Fruit fly (Drosophila melanogaster): ENCODE measurements around the gene Usp39.

Usp39 gene

DNA sequence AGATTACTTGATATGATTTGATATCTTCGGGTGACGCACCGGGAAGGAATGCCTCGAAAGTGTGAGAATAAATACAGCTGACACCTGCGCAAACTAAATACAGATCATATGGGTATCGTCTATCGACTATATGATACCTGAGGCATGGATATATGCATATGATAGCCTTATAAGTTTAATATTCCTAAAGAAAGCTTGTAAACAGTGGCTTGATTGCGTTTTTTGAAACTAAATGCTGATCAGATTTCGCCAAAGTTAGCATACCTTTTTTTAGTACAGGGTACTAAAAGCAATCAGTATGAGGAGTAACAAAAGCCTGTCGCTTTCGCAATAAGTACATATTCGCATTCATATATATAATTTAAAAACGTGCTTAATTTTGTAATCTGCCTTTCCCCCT, 23.6 kb upstream of the Usp39 start:
- TF ChIP-seq pum (GFP tag; optimal IDR thresholded peaks at IDR 0.05) (peak; percentile 17), Rx (GFP tag; IDR thresholded peaks at IDR 0.05) (peak; percentile 52; the same call in 1 of the 2 replicates), row (GFP tag; IDR thresholded peaks at IDR 0.05) (0 out of 3 replicates have a peak, but pooled peaks have one; percentile 21), Meics (GFP tag; optimal IDR thresholded peaks at IDR 0.05) (peak; percentile 38), CG18599 (GFP tag; optimal IDR thresholded peaks at IDR 0.05) (peak; percentile 32), Ada2b (GFP tag; IDR thresholded peaks at IDR 0.05) (peak; percentile 50; the same call in 1 of the 2 replicates), D19B (GFP tag; optimal IDR thresholded peaks at IDR 0.05) (peak; percentile 87), Optix (GFP tag; IDR thresholded peaks at IDR 0.05) (0 out of 3 replicates have a peak, but pooled peaks have one; percentile 31), Dbx (GFP tag; IDR thresholded peaks at IDR 0.05) (peak; percentile 42; the same call in 1 of the 3 replicates), CG6689 (GFP tag; IDR thresholded peaks at IDR 0.05) (0 out of 2 replicates have a peak, but pooled peaks have one; percentile 39), chinmo (GFP tag; IDR thresholded peaks at IDR 0.05; ENCODE audit: partially characterized antibody) (no peak), dmrt99B (tag; optimal IDR thresholded peaks at IDR 0.05) (peak; percentile 51), CG11695 (GFP tag; IDR thresholded peaks at IDR 0.05) (peak; percentile 48; the same call in 1 of the 3 replicates), CG2678 (tag; optimal IDR thresholded peaks at IDR 0.05) (peak; percentile 34), CG13624 (GFP tag; optimal IDR thresholded peaks at IDR 0.05) (peak; percentile 2), CG8290 (GFP tag; optimal IDR thresholded peaks at IDR 0.05) (no peak), CG8290 (tag; optimal IDR thresholded peaks at IDR 0.05) (no peak), CG7839 (tag; optimal IDR thresholded peaks at IDR 0.05) (peak; percentile 44), pan (optimal IDR thresholded peaks at IDR 0.05) (no peak), pan (GFP tag; optimal IDR thresholded peaks at IDR 0.05 in 1 of 2, IDR thresholded peaks at IDR 0.05 in 1 of 2) (peak in 1 of 2 experiments; percentile 34), CG5245 (GFP tag; optimal IDR thresholded peaks at IDR 0.05) (no peak), dpn (GFP tag; optimal IDR thresholded peaks at IDR 0.05) (peak in 1 of 2 experiments; percentile 18), CG14014 (GFP tag; IDR thresholded peaks at IDR 0.05) (0 out of 2 replicates have a peak, but pooled peaks have one; percentile 19), CG11456 (GFP tag; IDR thresholded peaks at IDR 0.05) (0 out of 3 replicates have a peak, but pooled peaks have one; percentile 50), CG3281 (GFP tag; optimal IDR thresholded peaks at IDR 0.05) (peak; percentile 24), lilli (GFP tag; optimal IDR thresholded peaks at IDR 0.05) (peak; percentile 50), CG12071 (GFP tag; optimal IDR thresholded peaks at IDR 0.05) (peak; percentile 7), CG11247 (GFP tag; IDR thresholded peaks at IDR 0.05) (0 out of 2 replicates have a peak, but pooled peaks have one; percentile 13), ind (GFP tag; optimal IDR thresholded peaks at IDR 0.05) (peak; percentile 36), CG17359 (tag; optimal IDR thresholded peaks at IDR 0.05) (peak; percentile 40), Fer3 (tag; optimal IDR thresholded peaks at IDR 0.05) (peak; percentile 41), lab (GFP tag; optimal IDR thresholded peaks at IDR 0.05) (peak; percentile 67), da (GFP tag; optimal IDR thresholded peaks at IDR 0.05) (no peak), CG4820 (GFP tag; optimal IDR thresholded peaks at IDR 0.05) (peak; percentile 19), CG14050 (GFP tag; IDR thresholded peaks at IDR 0.05) (0 out of 3 replicates have a peak, but pooled peaks have one; percentile 22), vvl (GFP tag; IDR thresholded peaks at IDR 0.05) (peak; percentile 51; the same call in 1 of the 2 replicates), ranshi (GFP tag; IDR thresholded peaks at IDR 0.05) (peak; percentile 56; the same call in 1 of the 2 replicates), Atf6 (GFP tag; IDR thresholded peaks at IDR 0.05) (peak; percentile 30; the same call in 1 of the 2 replicates), Med (GFP tag) (peak; percentile 90), Asciz (GFP tag; optimal IDR thresholded peaks at IDR 0.05) (peak; percentile 14), Drgx (GFP tag; IDR thresholded peaks at IDR 0.05) (peak; percentile 49), esg (GFP tag; conservative IDR thresholded peaks at IDR 0.05) (peak; percentile 53), CG16813 (GFP tag; IDR thresholded peaks at IDR 0.05; ENCODE audit: partially characterized antibody) (no peak), nmo (GFP tag; optimal IDR thresholded peaks at IDR 0.05) (peak; percentile 15), CG2712 (tag; optimal IDR thresholded peaks at IDR 0.05) (peak; percentile 5), Mrtf (GFP tag; IDR thresholded peaks at IDR 0.05) (0 out of 3 replicates have a peak, but pooled peaks have one; percentile 15), Trl (optimal IDR thresholded peaks at IDR 0.05) (no peak), Trl (GFP tag; optimal IDR thresholded peaks at IDR 0.05) (peak; percentile 13), nau (GFP tag; optimal IDR thresholded peaks at IDR 0.05) (no peak), Poxn (GFP tag; IDR thresholded peaks at IDR 0.05) (no peak), gsb-n (tag; optimal IDR thresholded peaks at IDR 0.05) (no peak)
